Fruit fly (Drosophila melanogaster): ENCODE measurements around the gene CG2202.

Gene CG2202

dm6 chrX:10822678-10823440 is 25.7 kb upstream of the CG2202 start (continued):
- TF ChIP-seq Xrp1 (GFP tag; IDR thresholded peaks at IDR 0.05) (peak; percentile 78), Poxn (GFP tag; IDR thresholded peaks at IDR 0.05) (no peak), mam (GFP tag; optimal IDR thresholded peaks at IDR 0.05) (no peak), sisA (GFP tag; IDR thresholded peaks at IDR 0.05) (peak; percentile 56), sob (GFP tag; IDR thresholded peaks at IDR 0.05) (no peak), CG6813 (GFP tag; optimal IDR thresholded peaks at IDR 0.05) (peak; percentile 33), Bteb2 (GFP tag; optimal IDR thresholded peaks at IDR 0.05) (peak; percentile 7), Xbp1 (GFP tag; optimal IDR thresholded peaks at IDR 0.05) (peak; percentile 43), CG14441 (GFP tag; IDR thresholded peaks at IDR 0.05) (no peak), az2 (GFP tag; optimal IDR thresholded peaks at IDR 0.05) (peak; percentile 29), CG8089 (GFP tag; optimal IDR thresholded peaks at IDR 0.05) (no peak), CG6272 (GFP tag; IDR thresholded peaks at IDR 0.05) (no peak), CG11456 (GFP tag; IDR thresholded peaks at IDR 0.05) (no peak), ind (GFP tag; optimal IDR thresholded peaks at IDR 0.05) (peak; percentile 54), lmd (GFP tag; IDR thresholded peaks at IDR 0.05) (peak; percentile 65), Doc2 (GFP tag; IDR thresholded peaks at IDR 0.05) (no peak), cwo (GFP tag; optimal IDR thresholded peaks at IDR 0.05) (peak; percentile 47), CG12104 (GFP tag; optimal IDR thresholded peaks at IDR 0.05) (no peak), Trl (optimal IDR thresholded peaks at IDR 0.05) (peak in 1 of 2 experiments; percentile 9), Trl (GFP tag; optimal IDR thresholded peaks at IDR 0.05) (no peak), CG8944 (GFP tag; optimal IDR thresholded peaks at IDR 0.05) (no peak), Dad (GFP tag; optimal IDR thresholded peaks at IDR 0.05) (no peak), CG13287 (GFP tag; IDR thresholded peaks at IDR 0.05; ENCODE audit: partially characterized antibody) (no peak), ro (GFP tag; IDR thresholded peaks at IDR 0.05) (no peak), dan (GFP tag; IDR thresholded peaks at IDR 0.05) (no peak; the same call in 1 of the 2 replicates), CG7357 (GFP tag; IDR thresholded peaks at IDR 0.05) (no peak), Rx (GFP tag; IDR thresholded peaks at IDR 0.05) (no peak), emc (GFP tag; optimal IDR thresholded peaks at IDR 0.05) (no peak), CG7928 (GFP tag; optimal IDR thresholded peaks at IDR 0.05) (no peak), corto (GFP tag; optimal IDR thresholded peaks at IDR 0.05) (no peak), mld (GFP tag; IDR thresholded peaks at IDR 0.05; ENCODE audit: partially characterized antibody) (no peak), MESR4 (GFP tag; optimal IDR thresholded peaks at IDR 0.05) (no peak), Stat92E (GFP tag; optimal IDR thresholded peaks at IDR 0.05) (no peak), sqz (GFP tag; optimal IDR thresholded peaks at IDR 0.05) (peak; percentile 58), CG3281 (GFP tag; optimal IDR thresholded peaks at IDR 0.05) (peak; percentile 63), NK7.1 (GFP tag; optimal IDR thresholded peaks at IDR 0.05) (no peak), Lhr (GFP tag; optimal IDR thresholded peaks at IDR 0.05) (peak; percentile 28), CG16863 (GFP tag; optimal IDR thresholded peaks at IDR 0.05) (peak; percentile 36), tgo (GFP tag; IDR thresholded peaks at IDR 0.05) (peak; percentile 38; the same call in 2 of the 3 replicates), br (optimal IDR thresholded peaks at IDR 0.05) (no peak), ab (GFP tag; optimal IDR thresholded peaks at IDR 0.05) (no peak), insv (GFP tag; optimal IDR thresholded peaks at IDR 0.05) (peak in 1 of 2 experiments; percentile 75), CG12219 (GFP tag; optimal IDR thresholded peaks at IDR 0.05) (peak; percentile 66), chif (GFP tag; optimal IDR thresholded peaks at IDR 0.05) (peak; percentile 18 to 55), E2f2 (GFP tag; IDR thresholded peaks at IDR 0.05) (no peak; the same call in 1 of the 2 replicates), ERR (GFP tag; optimal IDR thresholded peaks at IDR 0.05) (no peak), wdn (GFP tag; IDR thresholded peaks at IDR 0.05) (no peak), E2f1 (GFP tag; IDR thresholded peaks at IDR 0.05) (peak; percentile 56), row (GFP tag; IDR thresholded peaks at IDR 0.05) (peak; percentile 76), CG14667 (GFP tag; IDR thresholded peaks at IDR 0.05) (no peak), CG14965 (GFP tag; optimal IDR thresholded peaks at IDR 0.05; ENCODE audit: borderline replicate concordance) (no peak), CTCF (GFP tag; optimal IDR thresholded peaks at IDR 0.05) (no peak)
